Worm (Caenorhabditis elegans) whole organism, dauer: ENCODE results near the gene col-79.

Source experiments
- unc-62 ChIP-seq: sonication (generic microtip); optimal IDR thresholded peaks from 2 replicates; lab custom pipeline; 2017; ENCODE audit warnings: missing biosample characterization, missing genetic modification reagents, missing genetic modification characterization

col-79 gene

DNA sequence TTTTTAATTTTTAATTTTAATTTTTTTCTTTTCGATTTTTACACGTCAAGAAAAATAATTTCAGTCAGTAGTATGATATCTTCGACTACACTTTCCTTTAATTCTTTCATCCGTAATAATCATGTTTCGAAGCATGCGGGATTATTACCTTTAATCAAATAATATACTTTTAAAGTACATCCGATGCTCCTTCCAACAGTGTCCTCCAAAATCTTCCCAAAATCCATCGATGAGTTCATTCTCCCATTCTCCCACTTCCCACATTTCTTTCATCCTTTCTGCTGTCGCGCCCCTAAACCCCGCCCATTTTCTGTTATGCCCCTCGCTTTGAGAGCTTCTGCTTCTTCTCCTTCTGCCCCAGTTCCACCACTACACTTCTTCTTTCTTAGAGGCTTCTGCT, 8.7 kb upstream of the col-79 start, which contains the start of gene lgc-57:
Gene lgc-57 (plus strand): TSS at position 301 of the 400 bp plus-strand sequence.
- no peak for TF ChIP-seq unc-62 (GFP tag; lab: Kevin White, UChicago)

DNA sequence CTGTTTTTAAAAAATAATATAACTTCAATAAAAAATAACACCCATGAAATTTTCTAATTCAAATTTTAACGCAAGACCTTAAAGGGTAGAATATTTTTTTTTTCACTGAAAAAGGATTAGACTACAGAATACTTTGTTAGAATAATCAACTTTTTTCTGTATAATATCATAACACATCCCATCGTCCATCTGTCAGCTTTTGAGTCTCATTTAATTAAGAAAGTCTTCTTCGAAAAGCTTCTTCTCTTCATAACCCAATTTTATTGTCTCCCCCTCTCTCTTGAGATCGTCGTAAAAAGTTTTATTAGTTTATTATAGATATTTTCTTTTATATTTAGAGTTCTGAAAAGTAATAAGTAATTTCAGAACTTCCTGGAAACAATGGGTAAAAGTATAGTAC, 7.4 kb upstream of the col-79 start:
- no peak for TF ChIP-seq unc-62 (GFP tag; lab: Kevin White, UChicago)

DNA sequence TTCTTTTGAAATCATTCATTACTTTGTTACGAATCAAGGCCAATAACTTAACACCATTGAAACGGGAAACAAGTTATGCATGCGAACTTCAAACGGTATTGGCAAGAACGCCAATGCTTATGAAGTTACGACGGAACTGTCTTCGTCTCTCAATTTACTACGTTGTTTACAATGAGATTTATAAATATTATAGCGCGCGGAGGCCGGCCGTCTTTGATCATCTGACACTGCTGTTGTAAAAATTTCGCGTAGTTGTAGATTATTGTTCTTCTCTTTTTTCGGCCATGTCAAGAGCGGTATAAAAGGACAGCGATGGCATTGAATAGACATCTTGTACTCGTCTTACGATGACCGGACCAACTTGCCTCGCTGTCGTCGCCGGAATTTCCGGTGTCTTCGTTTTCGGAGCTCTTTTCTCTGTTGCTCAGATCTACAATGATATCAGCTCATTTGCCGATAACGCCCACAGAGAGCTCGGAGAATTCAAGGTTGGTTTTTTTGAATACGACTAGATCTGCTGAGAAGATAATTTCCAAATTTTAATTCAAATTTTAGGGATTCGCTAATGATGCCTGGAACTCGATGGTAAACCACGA, 1.3 kb downstream of the col-79 start, which contains the start of gene col-39:
Gene col-39 (plus strand): TSS at position 342 of the 596 bp plus-strand sequence.
- TF ChIP-seq unc-62 (GFP tag; lab: Kevin White, UChicago): no peak

DNA sequence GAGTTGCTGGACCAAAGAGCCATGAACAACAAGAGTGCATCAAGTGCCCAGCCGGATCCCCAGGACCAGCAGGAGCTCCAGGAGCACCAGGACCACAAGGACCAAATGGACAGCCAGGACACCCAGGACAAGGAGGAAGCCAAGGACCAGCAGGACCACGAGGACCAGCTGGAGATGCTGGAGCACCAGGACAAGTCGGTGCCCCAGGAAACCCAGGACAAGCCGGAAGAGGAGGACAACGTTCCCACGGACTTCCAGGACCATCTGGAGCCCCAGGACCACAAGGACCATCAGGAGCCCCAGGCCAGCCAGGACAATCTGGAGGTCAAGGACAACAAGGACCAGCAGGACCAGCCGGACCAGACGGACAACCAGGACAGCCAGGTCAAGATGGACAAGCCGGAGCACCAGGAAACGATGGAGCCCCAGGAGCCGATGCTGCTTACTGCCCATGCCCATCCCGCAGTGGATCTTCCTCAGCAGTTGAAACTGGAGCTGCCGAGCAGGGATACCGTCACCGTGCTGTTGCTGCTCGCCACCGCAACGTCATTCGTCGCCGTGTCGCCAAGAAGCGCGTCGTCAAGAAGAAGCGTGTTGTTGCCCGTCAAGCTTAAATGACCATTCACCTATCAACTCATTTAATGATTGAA, 2.1 kb downstream of the col-79 start:
- TF ChIP-seq unc-62 (GFP tag; lab: Kevin White, UChicago): no peak

DNA sequence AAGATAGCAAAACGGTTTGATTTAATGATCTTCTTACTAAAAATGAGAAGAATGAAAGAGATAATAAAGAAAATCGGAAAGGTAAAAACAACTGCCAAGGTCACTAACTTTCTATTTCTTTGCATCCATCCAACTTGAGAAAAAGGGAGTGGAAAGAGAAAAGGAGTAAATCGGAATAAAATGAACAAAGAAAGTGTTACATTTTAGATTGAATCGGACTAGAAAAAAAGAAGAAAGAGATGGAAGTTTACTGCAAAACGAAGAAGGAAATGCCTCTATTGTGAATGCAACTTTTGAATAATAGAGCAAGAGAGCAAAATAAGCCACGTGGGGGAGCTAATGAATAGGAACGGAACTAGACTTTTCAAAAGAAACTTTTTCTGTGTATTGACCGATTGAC, 2.6 kb downstream of the col-79 start:
- TF ChIP-seq unc-62 (GFP tag; lab: Kevin White, UChicago): no peak

DNA sequence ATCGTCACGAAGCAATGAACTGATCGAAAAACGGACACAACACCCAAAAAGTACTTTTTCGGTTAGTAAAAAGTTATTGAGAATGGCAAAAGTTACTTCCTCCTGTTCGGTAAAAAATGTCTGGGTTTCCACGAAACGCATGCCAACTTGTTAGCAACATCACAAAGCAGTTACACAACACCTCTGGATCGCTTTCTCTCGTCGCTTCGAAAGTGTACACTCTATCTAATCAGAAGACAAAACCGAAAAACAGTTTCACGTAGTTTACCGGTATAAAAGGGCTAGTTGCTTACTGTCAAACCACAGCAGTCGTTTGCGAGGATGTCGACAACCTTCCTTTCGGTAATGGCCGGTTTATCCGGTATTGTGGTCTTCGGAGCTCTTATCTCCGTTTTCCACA, 3.5 kb downstream of the col-79 start, which contains the start of gene col-80:
Gene col-80 (plus strand): TSS at position 301 of the 400 bp plus-strand sequence.
- TF ChIP-seq unc-62 (GFP tag; lab: Kevin White, UChicago): no peak

DNA sequence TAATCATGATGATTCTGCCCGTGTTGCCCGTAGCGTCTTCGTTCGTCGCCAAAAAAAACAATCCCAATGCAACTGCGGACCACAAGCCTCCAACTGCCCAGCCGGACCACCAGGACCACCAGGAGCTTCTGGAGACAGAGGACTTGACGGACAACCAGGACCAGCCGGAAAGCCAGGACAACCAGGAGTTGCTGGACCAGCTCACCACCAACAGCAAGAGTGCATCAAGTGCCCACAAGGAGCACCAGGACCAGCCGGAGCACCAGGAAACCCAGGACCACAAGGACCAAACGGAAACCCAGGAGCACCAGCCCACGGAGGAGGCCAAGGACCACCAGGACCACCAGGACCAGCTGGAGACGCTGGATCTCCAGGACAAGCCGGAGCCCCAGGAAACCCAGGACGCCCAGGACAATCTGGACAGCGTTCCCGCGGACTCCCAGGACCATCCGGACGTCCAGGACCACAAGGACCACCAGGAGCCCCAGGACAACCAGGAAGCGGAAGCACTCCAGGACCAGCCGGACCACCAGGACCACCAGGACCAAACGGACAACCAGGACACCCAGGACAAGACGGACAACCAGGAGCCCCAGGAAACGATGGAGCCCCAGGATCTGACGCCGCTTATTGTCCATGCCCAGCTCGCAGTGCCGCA, 4.2 kb downstream of the col-79 start:
- TF ChIP-seq unc-62 (GFP tag; lab: Kevin White, UChicago): no peak

DNA sequence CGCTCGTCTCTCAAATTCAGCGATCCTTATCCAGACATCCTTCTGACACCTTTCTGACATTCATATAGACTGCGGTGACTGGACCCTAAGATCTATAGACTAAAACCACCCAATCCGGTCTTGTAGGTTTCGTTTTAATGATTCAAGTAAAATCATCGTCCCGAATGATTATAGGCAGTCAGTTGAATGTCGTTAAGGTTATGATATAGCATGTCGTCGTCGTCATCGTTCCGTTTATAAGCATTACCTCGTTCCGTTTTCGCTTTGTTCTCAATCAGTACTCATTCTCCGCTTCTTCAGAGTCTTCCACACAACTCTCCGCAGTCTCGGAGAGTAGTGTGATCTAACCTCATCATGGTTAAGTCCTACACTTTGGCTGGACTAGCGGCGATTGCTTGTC, 5.2 kb downstream of the col-79 start, which contains the start of gene bli-1:
Gene bli-1 (plus strand): TSS at position 301 of the 400 bp plus-strand sequence.
- TF ChIP-seq unc-62 (GFP tag; lab: Kevin White, UChicago): no peak

DNA sequence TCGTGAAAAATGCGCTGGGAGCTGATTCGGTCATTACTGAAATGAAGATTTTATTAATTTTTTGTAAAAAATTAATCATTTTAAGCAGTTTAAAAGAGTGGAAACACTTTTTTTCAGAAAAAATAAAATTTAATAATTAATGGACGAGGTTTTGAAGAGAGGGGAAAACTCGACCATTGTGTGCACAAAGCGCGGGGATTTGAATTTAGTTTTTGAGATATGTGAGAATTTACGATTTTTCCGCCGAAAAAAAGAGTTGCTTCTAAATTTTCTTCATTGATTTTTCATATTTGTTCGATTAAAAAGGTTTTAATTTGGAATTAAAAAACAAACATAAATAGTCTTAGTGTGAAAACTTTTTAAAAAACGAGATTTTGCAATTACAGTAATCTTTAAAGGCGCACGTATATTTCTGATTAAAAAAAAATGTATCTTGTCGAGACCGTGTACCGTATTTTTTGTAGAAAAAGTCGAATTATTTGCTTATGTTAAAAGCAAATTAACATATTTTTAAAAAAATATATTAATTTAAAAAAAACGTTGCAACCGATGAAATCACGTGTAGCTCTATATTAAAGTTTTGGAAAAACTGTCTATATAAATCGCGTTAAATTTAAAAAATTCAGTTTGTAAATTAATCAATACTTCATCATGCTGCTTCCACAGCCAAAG, 11.0 kb downstream of the col-79 start, which contains the start of the genes dph-2 and C09G5.7:
Gene dph-2 (minus strand): TSS at position 36 of the 672 bp plus-strand sequence.
Gene C09G5.7 (plus strand): TSS at position 622 of the 672 bp plus-strand sequence.
- TF ChIP-seq unc-62 (GFP tag; lab: Kevin White, UChicago): no peak

DNA sequence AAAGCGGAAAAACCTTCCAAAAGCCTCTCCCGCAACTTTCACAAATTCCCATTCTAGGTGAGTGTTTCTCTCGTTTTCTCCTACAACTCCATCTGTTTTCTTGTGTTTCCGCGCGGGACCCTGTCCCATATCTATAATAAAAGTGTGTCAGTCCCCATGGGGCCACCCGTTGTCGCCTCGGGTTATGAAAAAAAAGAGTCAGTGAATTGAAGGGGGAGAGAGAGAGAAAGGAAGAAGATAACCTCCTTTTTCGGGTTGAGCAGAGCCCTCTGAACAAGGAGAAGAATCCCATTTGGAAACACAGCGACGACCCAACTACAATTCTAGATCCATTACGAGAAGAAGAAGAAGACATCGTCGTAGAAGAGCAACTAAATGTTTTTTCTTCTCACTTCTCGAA, 13.7 kb downstream of the col-79 start, which contains the start of gene C09G5.13:
Gene C09G5.13 (plus strand): TSS at position 301 of the 400 bp plus-strand sequence.
- no peak for TF ChIP-seq unc-62 (GFP tag; lab: Kevin White, UChicago)

DNA sequence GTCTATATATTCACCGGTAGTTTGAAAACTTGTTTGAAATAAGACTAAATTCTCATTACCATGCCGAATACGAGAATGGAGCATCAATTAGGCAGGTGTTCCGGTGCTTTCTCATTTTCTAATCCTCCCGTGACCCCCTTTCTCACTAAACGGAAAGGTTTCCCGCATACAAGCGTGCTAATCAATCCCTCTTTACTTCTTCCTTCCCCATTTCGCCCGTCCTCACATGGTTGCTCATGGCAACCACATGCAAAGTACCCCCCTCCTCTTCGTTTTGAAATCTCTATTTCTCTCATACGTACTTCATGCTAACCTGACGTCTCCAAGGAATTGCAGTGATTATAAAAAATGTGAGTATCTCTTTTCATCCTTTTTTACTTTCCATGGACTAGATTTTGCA, 16.5 kb downstream of the col-79 start, which contains the start of gene mks-5:
Gene mks-5 (plus strand): TSS at position 301 of the 400 bp plus-strand sequence.
- TF ChIP-seq unc-62 (GFP tag; lab: Kevin White, UChicago): no peak

DNA sequence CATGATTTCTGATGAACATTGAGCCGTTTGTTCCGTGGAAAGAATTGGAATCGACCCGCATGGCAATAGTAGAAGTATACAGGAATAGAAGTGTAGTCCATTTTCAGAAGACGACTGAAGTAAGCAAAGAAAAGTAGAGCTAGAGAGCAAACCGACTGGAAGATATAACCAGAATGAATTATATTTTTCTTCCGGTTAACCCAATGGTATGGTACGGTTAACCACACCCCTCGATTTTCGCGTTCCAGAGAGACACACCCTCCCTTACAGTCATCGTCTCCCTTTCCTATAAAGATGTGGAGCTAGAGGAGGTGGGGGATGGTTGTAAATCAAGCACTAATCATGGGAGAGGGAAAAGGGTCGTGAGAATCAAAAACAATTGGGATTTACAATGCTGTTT, 19.7 kb downstream of the col-79 start, which contains the start of gene C09G5.14:
Gene C09G5.14 (minus strand): TSS at position 101 of the 400 bp plus-strand sequence.
- no peak for TF ChIP-seq unc-62 (GFP tag; lab: Kevin White, UChicago)

DNA sequence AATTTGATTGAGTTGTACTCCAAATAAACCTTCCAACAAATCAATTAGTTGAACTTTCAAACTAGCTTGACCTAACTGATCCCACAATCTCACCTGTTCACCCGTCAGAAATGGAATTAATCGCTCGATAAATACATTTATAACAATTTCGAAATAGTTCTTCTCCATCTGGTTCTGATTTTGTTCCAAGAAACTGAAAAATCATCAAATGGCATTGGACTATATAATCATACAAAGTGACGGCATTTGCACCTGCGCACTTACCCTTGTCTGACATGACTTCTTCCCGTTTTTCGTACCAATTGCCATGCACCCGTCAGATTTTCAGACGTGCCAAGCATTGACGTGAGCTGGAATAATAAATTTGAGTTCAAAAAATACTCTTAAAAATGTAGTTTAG, 27.3 kb downstream of the col-79 start:
- no peak for TF ChIP-seq unc-62 (GFP tag; lab: Kevin White, UChicago)

DNA sequence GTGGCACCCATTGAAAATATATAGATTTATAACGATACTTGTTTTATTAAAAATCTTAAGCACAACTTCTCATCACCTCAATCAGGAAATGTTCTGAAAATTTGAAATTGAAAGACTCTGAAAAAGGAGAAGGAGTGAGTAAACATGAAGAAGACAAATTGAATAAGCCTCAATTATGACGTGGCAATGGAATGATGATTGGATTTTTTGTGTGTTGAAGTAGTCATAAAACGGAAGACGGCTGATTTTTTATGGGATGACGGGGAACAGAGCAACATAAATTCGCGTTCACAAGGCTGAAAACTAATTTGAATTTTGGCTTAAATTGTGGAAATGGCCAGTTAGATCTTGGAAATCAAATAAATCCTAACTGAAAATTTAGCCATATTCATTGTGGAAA, 28.1 kb downstream of the col-79 start, which contains the start of gene glb-12:
Gene glb-12 (minus strand): TSS at position 101 of the 400 bp plus-strand sequence.
- no peak for TF ChIP-seq unc-62 (GFP tag; lab: Kevin White, UChicago)

DNA sequence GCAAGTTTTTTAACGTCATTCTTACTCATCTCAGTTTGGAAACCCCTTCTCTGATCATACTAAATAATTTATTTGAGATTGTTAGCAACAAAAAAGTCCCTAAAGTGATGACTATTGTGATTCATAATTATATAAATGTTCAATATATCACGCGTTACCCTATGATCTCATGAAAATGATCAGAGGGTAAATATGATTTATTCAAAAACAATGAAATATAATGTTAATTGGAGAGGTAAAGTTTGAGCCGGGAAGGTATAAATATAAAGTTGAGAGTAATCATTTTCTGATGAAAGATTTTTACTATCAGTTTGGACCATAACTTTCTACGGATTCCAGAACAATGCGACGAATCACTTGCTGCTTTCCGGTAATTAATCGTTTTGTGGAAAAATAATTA, 33.6 kb downstream of the col-79 start, which contains the start of gene C52A11.3:
Gene C52A11.3 (plus strand): TSS at position 301 of the 400 bp plus-strand sequence.
- TF ChIP-seq unc-62 (GFP tag; lab: Kevin White, UChicago): no peak
